Worm (Caenorhabditis elegans): Measurements from ENCODE around the gene oac-21.

DNA sequence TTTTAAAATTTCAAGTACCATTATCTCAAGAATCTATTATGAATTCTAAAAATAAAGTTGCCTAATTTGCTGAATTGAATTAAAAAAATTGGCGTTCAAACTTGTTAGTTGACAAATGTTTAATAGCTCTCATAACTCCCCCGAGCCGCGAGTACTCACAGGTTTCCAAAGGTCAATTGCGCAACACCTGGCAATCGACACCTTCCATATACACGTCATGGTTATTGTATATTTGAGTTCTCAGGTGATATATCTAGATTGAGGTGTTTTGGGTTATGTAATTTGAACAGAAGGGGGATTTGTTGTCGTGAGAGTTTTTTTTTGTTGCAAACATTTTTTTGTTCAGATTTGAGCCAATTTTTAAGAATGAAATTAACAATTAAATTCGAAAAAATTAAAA, 44.5 kb upstream of the oac-21 start:
- TF ChIP-seq lin-39 (tag; optimal IDR thresholded peaks at IDR 0.05) (no peak), sox-4 (tag; optimal IDR thresholded peaks at IDR 0.05) (no peak), alr-1 (tag; optimal IDR thresholded peaks at IDR 0.05; ENCODE audit: borderline replicate concordance) (no peak), nhr-47 (tag; optimal IDR thresholded peaks at IDR 0.05) (no peak), Y116A8C.19 (tag; optimal IDR thresholded peaks at IDR 0.05; ENCODE audit: borderline replicate concordance) (no peak), pqm-1 (tag; optimal IDR thresholded peaks at IDR 0.05) (no peak), tlp-1 (tag; optimal IDR thresholded peaks at IDR 0.05) (no peak), pax-3 (tag; optimal IDR thresholded peaks at IDR 0.05) (no peak), nhr-12 (tag; optimal IDR thresholded peaks at IDR 0.05) (no peak), nhr-28 (tag; optimal IDR thresholded peaks at IDR 0.05) (no peak), blmp-1 (tag; optimal IDR thresholded peaks at IDR 0.05) (no peak), ztf-4 (tag; optimal IDR thresholded peaks at IDR 0.05) (no peak)

All from whole organism, L1 larva.